Worm (Caenorhabditis elegans): ENCODE data around the gene W02C12.2.

Gene W02C12.2

DNA sequence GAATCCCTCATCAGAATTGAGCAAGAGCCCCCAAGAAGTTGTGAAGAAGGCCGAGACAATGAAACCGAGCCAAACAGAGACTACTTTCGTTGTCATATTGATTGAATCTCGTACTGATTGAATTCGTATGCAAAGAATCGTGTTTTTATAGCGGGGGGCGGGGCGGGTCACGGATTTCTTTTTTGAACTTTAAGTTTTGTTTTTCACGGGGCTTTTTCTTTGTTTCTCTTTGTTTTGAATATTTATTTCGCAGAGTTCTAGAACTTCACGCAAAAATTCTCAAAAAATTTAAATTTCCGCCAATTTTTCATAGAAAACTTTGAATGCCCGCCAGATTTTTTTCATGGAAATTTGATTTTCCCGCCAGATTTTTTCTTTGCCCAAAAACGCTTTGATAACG, 51.7 kb downstream of the W02C12.2 start, which contains the start of gene clec-73:
TSS of gene clec-73 (minus strand) at position 101 of the 400 bp plus-strand sequence.
- TF ChIP-seq chd-7 (tag; optimal IDR thresholded peaks at IDR 0.05) (no peak), F57C9.4 (tag; optimal IDR thresholded peaks at IDR 0.05) (no peak)
